Fruit fly (Drosophila melanogaster) whole organism, embryonic: Measurements from ENCODE around the gene Lmpt.

ENCODE experiments used
- CG11093 ChIP-seq: fragments of 200-800 bp; sonication (Bioruptor generic); IDR thresholded peaks from 3 replicates; pipeline ENCODE4 v1.3.6; 2022; ENCODE audit warnings: missing biosample characterization, missing genetic modification characterization
- CG11695 ChIP-seq: fragments of 200-800 bp; sonication (Bioruptor generic); IDR thresholded peaks from 3 replicates; pipeline ENCODE4 v1.3.6; 2022; ENCODE audit warnings: missing biosample characterization, missing genetic modification characterization
- CG12071 ChIP-seq: fragments of 200-800 bp; sonication (Bioruptor generic); optimal IDR thresholded peaks from 3 replicates; lab custom pipeline; 2018; ENCODE audit warnings: missing biosample characterization, mild to moderate bottlenecking, missing genetic modification characterization
- CG12104 ChIP-seq: fragments of 200-800 bp; sonication (Bioruptor generic); optimal IDR thresholded peaks from 3 replicates; lab custom pipeline; 2016; ENCODE audit warnings: missing biosample characterization, missing genetic modification characterization
- CG12769 ChIP-seq: fragments of 200-800 bp; sonication (Bioruptor generic); optimal IDR thresholded peaks from 2 replicates; lab custom pipeline; 2019; ENCODE audit warnings: missing biosample characterization, mild to moderate bottlenecking, missing genetic modification characterization, moderate library complexity
- CG13287 ChIP-seq: fragments of 200-800 bp; sonication (Bioruptor generic); IDR thresholded peaks from 2 replicates; pipeline ENCODE4 v1.3.6; 2022; ENCODE audit warnings: missing biosample characterization, missing genetic modification characterization; ENCODE audit not compliant: partially characterized antibody
- CG13775 ChIP-seq: fragments of 200-800 bp; sonication (Bioruptor generic); optimal IDR thresholded peaks from 3 replicates; lab custom pipeline; 2017; ENCODE audit warnings: missing biosample characterization, mild to moderate bottlenecking, missing genetic modification characterization
- CG15073 ChIP-seq: fragments of 200-800 bp; sonication (Bioruptor generic); optimal IDR thresholded peaks from 2 replicates; lab custom pipeline; 2016; ENCODE audit warnings: missing biosample characterization, missing genetic modification characterization
- CG15514 ChIP-seq: fragments of 200-800 bp; sonication (Bioruptor generic); optimal IDR thresholded peaks from 3 replicates; lab custom pipeline; 2017; ENCODE audit warnings: missing biosample characterization, missing genetic modification characterization, mild to moderate bottlenecking, moderate library complexity, missing genetic modification reagents
- CG17385 ChIP-seq: fragments of 200-800 bp; sonication (Bioruptor generic); optimal IDR thresholded peaks from 3 replicates; lab custom pipeline; 2018; ENCODE audit warnings: missing biosample characterization, mild to moderate bottlenecking, missing genetic modification characterization
- CG18476 ChIP-seq: fragments of 200-800 bp; sonication (Bioruptor generic); optimal IDR thresholded peaks from 2 replicates; lab custom pipeline; 2016; ENCODE audit warnings: missing biosample characterization, mild to moderate bottlenecking, missing genetic modification characterization
- CG2120 ChIP-seq: fragments of 200-800 bp; sonication (Bioruptor generic); optimal IDR thresholded peaks from 3 replicates; lab custom pipeline; 2016; ENCODE audit warnings: missing biosample characterization, missing genetic modification characterization
- CG33213 ChIP-seq: fragments of 200-800 bp; sonication (Bioruptor generic); optimal IDR thresholded peaks from 3 replicates; lab custom pipeline; 2016; ENCODE audit warnings: missing biosample characterization, missing genetic modification characterization
- CG42726 ChIP-seq: fragments of 200-800 bp; sonication (Bioruptor generic); IDR thresholded peaks from 2 replicates; pipeline ENCODE4 v1.3.6; 2022; ENCODE audit warnings: missing biosample characterization, missing genetic modification characterization; ENCODE audit not compliant: partially characterized antibody
- CG6765 ChIP-seq: fragments of 200-800 bp; sonication (Bioruptor generic); optimal IDR thresholded peaks from 3 replicates; lab custom pipeline; 2017; ENCODE audit warnings: missing biosample characterization, mild to moderate bottlenecking, missing genetic modification characterization
- CG6791 ChIP-seq: fragments of 200-800 bp; sonication (Bioruptor generic); IDR thresholded peaks from 3 replicates; pipeline ENCODE4 v1.3.6; 2022; ENCODE audit warnings: missing biosample characterization, missing genetic modification characterization; ENCODE audit not compliant: partially characterized antibody
- CG7987 ChIP-seq: fragments of 200-800 bp; sonication (Bioruptor generic); optimal IDR thresholded peaks from 2 replicates; lab custom pipeline; 2018; ENCODE audit warnings: missing biosample characterization, mild to moderate bottlenecking, missing genetic modification characterization, moderate library complexity
- CG8281 ChIP-seq: fragments of 200-800 bp; sonication (Bioruptor generic); optimal IDR thresholded peaks from 2 replicates; lab custom pipeline; 2018; ENCODE audit warnings: missing biosample characterization, mild to moderate bottlenecking, missing genetic modification characterization, moderate library complexity
- CG8290 ChIP-seq, 3 experiments: fragments of 200-800 bp; sonication (Bioruptor generic); optimal IDR thresholded peaks; 2 replicates each; lab custom pipeline; 2016 to 2019; ENCODE audit warnings: missing biosample characterization in 3 of 3, missing genetic modification characterization in 3 of 3, mild to moderate bottlenecking in 2 of 3, moderate library complexity in 1 of 3
- CrebB ChIP-seq: fragments of 200-800 bp; sonication (Bioruptor generic); optimal IDR thresholded peaks from 3 replicates; lab custom pipeline; 2018; ENCODE audit warnings: missing biosample characterization, mild to moderate bottlenecking, missing genetic modification characterization
- Dref ChIP-seq: fragments of 200-800 bp; sonication (Bioruptor generic); IDR thresholded peaks from 2 replicates; pipeline ENCODE4 v1.3.6; 2022; ENCODE audit warnings: missing biosample characterization, missing genetic modification characterization
- E2f2 ChIP-seq: fragments of 200-800 bp; sonication (Bioruptor generic); IDR thresholded peaks from 2 replicates; pipeline ENCODE4 v1.3.6; 2022; ENCODE audit warnings: missing biosample characterization, missing genetic modification characterization
- HLHmδ ChIP-seq: fragments of 200-800 bp; sonication (Bioruptor generic); optimal IDR thresholded peaks from 2 replicates; lab custom pipeline; 2018; ENCODE audit warnings: missing biosample characterization, mild to moderate bottlenecking, missing genetic modification characterization, moderate library complexity
- MBD-R2 ChIP-seq: fragments of 200-800 bp; sonication (Bioruptor generic); IDR thresholded peaks from 2 replicates; pipeline ENCODE4 v1.3.6; 2022; ENCODE audit warnings: missing biosample characterization, missing genetic modification characterization
- Med ChIP-seq: fragments of 200-800 bp; sonication (Bioruptor generic); peaks from one replicate; lab custom pipeline; 2016; ENCODE audit warnings: missing biosample characterization, missing genetic modification characterization, mild to moderate bottlenecking, inconsistent platforms, moderate library complexity
- Mrtf ChIP-seq: fragments of 200-800 bp; sonication (Bioruptor generic); IDR thresholded peaks from 3 replicates; pipeline ENCODE4 v1.3.6; 2022; ENCODE audit warnings: missing biosample characterization, missing genetic modification characterization
- Ptx1 ChIP-seq: fragments of 200-800 bp; sonication (Bioruptor generic); IDR thresholded peaks from 2 replicates; pipeline ENCODE4 v1.3.6; 2022; ENCODE audit warnings: missing biosample characterization, missing genetic modification characterization
- Rfx ChIP-seq: fragments of 200-800 bp; sonication (Bioruptor generic); IDR thresholded peaks from 2 replicates; pipeline ENCODE4 v1.3.6; 2022; ENCODE audit warnings: missing biosample characterization, missing genetic modification characterization
- Sry-δ ChIP-seq: fragments of 200-800 bp; sonication (Bioruptor generic); optimal IDR thresholded peaks from 2 replicates; lab custom pipeline; 2016; ENCODE audit warnings: missing biosample characterization, missing genetic modification characterization
- Ssrp ChIP-seq: fragments of 200-800 bp; sonication (Bioruptor generic); optimal IDR thresholded peaks from 2 replicates; lab custom pipeline; 2018; ENCODE audit warnings: missing biosample characterization, mild to moderate bottlenecking, missing genetic modification characterization, moderate library complexity
- YL-1 ChIP-seq: fragments of 200-800 bp; sonication (Bioruptor generic); optimal IDR thresholded peaks from 3 replicates; lab custom pipeline; 2017; ENCODE audit warnings: missing biosample characterization, mild to moderate bottlenecking, missing genetic modification characterization
- amos ChIP-seq: fragments of 200-800 bp; sonication (Bioruptor generic); IDR thresholded peaks from 2 replicates; pipeline ENCODE4 v1.3.6; 2022; ENCODE audit warnings: missing biosample characterization, missing genetic modification characterization; ENCODE audit not compliant: partially characterized antibody
- ase ChIP-seq: fragments of 200-800 bp; sonication (Bioruptor generic); IDR thresholded peaks from 3 replicates; pipeline ENCODE4 v1.3.6; 2022; ENCODE audit warnings: missing biosample characterization, missing genetic modification characterization
- dati ChIP-seq: fragments of 200-800 bp; sonication (Bioruptor generic); IDR thresholded peaks from 2 replicates; pipeline ENCODE4 v1.3.6; 2022; ENCODE audit warnings: missing biosample characterization, missing genetic modification characterization
- dimm ChIP-seq: fragments of 200-800 bp; sonication (Bioruptor generic); IDR thresholded peaks from 2 replicates; pipeline ENCODE4 v1.3.6; 2022; ENCODE audit warnings: missing biosample characterization, missing genetic modification characterization
- dysf ChIP-seq: fragments of 200-800 bp; sonication (Bioruptor generic); IDR thresholded peaks from 3 replicates; pipeline ENCODE4 v1.3.6; 2022; ENCODE audit warnings: missing biosample characterization, missing genetic modification characterization
- gce ChIP-seq: fragments of 200-800 bp; sonication (Bioruptor generic); IDR thresholded peaks from 3 replicates; pipeline ENCODE4 v1.3.6; 2022; ENCODE audit warnings: missing biosample characterization, missing genetic modification characterization
- gfzf ChIP-seq: fragments of 200-800 bp; sonication (Bioruptor generic); optimal IDR thresholded peaks from 2 replicates; lab custom pipeline; 2016; ENCODE audit warnings: missing biosample characterization, mild to moderate bottlenecking, missing genetic modification characterization, moderate library complexity
- h ChIP-seq: fragments of >200 bp; optimal IDR thresholded peaks from 2 replicates; lab custom pipeline; 2017
- nau ChIP-seq: fragments of 200-800 bp; sonication (Bioruptor generic); optimal IDR thresholded peaks from 3 replicates; lab custom pipeline; 2017; ENCODE audit warnings: missing biosample characterization, mild to moderate bottlenecking, missing genetic modification characterization, missing genetic modification reagents
- pb ChIP-seq: fragments of 200-800 bp; sonication (Bioruptor generic); optimal IDR thresholded peaks from 3 replicates; lab custom pipeline; 2016; ENCODE audit warnings: missing biosample characterization, missing genetic modification characterization
- pnt ChIP-seq: fragments of 200-800 bp; sonication (Bioruptor generic); optimal IDR thresholded peaks from 3 replicates; lab custom pipeline; 2016; ENCODE audit warnings: missing biosample characterization, missing genetic modification characterization
- sob ChIP-seq: fragments of 200-800 bp; sonication (Bioruptor generic); IDR thresholded peaks from 2 replicates; pipeline ENCODE4 v1.3.6; 2022; ENCODE audit warnings: missing biosample characterization, missing genetic modification characterization
- sr ChIP-seq: fragments of 200-800 bp; sonication (Bioruptor generic); IDR thresholded peaks from 3 replicates; pipeline ENCODE4 v1.3.6; 2022; ENCODE audit warnings: missing biosample characterization, missing genetic modification characterization
- stwl ChIP-seq: fragments of 200-800 bp; sonication (Bioruptor generic); optimal IDR thresholded peaks from 3 replicates; lab custom pipeline; 2018; ENCODE audit warnings: missing biosample characterization, mild to moderate bottlenecking, missing genetic modification characterization, moderate library complexity
- wor ChIP-seq: fragments of 200-800 bp; sonication (Bioruptor generic); IDR thresholded peaks from 2 replicates; pipeline ENCODE4 v1.3.6; 2022; ENCODE audit warnings: missing biosample characterization, missing genetic modification characterization
- z ChIP-seq: fragments of 200-800 bp; sonication (Bioruptor generic); IDR thresholded peaks from 3 replicates; pipeline ENCODE4 v1.3.6; 2022; ENCODE audit warnings: missing biosample characterization, missing genetic modification characterization
- zen2 ChIP-seq: fragments of 200-800 bp; sonication (Bioruptor generic); IDR thresholded peaks from 3 replicates; pipeline ENCODE4 v1.3.6; 2022; ENCODE audit warnings: missing biosample characterization, missing genetic modification characterization; ENCODE audit not compliant: partially characterized antibody
- zf30C ChIP-seq: fragments of 200-800 bp; sonication (Bioruptor generic); optimal IDR thresholded peaks from 3 replicates; lab custom pipeline; 2018; ENCODE audit warnings: missing biosample characterization, mild to moderate bottlenecking, missing genetic modification characterization

The Lmpt gene

dm6 chr3L:16889545-16889944 lies 24.4 kb downstream of the Lmpt start:
- peak; percentile 17 for TF ChIP-seq CG15514
- peak; percentile 41 for TF ChIP-seq CG13287 (GFP tag; lab: Robert Waterston, UW)
- TF ChIP-seq Ptx1: no peak
- peak; percentile 24 for TF ChIP-seq nau
- TF ChIP-seq zf30C (GFP tag; lab: Kevin White, UChicago): no peak
- TF ChIP-seq zen2 (GFP tag; lab: Robert Waterston, UW): 0 out of 3 replicates have a peak, but pooled peaks have one; percentile 29
- TF ChIP-seq YL-1 (GFP tag; lab: Kevin White, UChicago): no peak
- no peak for TF ChIP-seq Sry-δ
- 0 out of 3 replicates have a peak, but pooled peaks have one; percentile 13 for TF ChIP-seq CG11695 (GFP tag; lab: Robert Waterston, UW)
- peak; percentile 6 for TF ChIP-seq gfzf
- TF ChIP-seq Dref (GFP tag; lab: Robert Waterston, UW): no peak
- TF ChIP-seq Rfx: peak; percentile 19; the same call in 1 of the 2 replicates
- 0 out of 3 replicates have a peak, but pooled peaks have one; percentile 37 for TF ChIP-seq gce
- TF ChIP-seq h: no peak
- peak; percentile 60; the same call in 2 of the 3 replicates for TF ChIP-seq CG6791 (GFP tag; lab: Robert Waterston, UW)
- peak; percentile 64 for TF ChIP-seq Med
- TF ChIP-seq dimm: no peak
- peak; percentile 57 for TF ChIP-seq CG12769 (tag; lab: Kevin White, UChicago)
- TF ChIP-seq sr (GFP tag; lab: Robert Waterston, UW): peak; percentile 72; the same call in 2 of the 3 replicates
- peak; percentile 7; the same call in 1 of the 2 replicates for TF ChIP-seq E2f2
- no peak for TF ChIP-seq CG8290 (GFP tag; optimal IDR thresholded peaks at IDR 0.05; lab: Kevin White, UChicago)
- TF ChIP-seq CG8290 (tag; optimal IDR thresholded peaks at IDR 0.05; lab: Kevin White, UChicago): peak in 1 of 2 experiments; percentile 40
- 0 out of 3 replicates have a peak, but pooled peaks have one; percentile 11 for TF ChIP-seq dysf (GFP tag; lab: Robert Waterston, UW)
- 0 out of 2 replicates have a peak, but pooled peaks have one; percentile 8 for TF ChIP-seq dati (GFP tag; lab: Robert Waterston, UW)
- peak; percentile 4 for TF ChIP-seq CG12071 (GFP tag; lab: Kevin White, UChicago)
- no peak for TF ChIP-seq CrebB
- no peak for TF ChIP-seq MBD-R2 (GFP tag; lab: Robert Waterston, UW)
- TF ChIP-seq CG7987 (GFP tag; lab: Kevin White, UChicago): peak; percentile 5
- 0 out of 2 replicates have a peak, but pooled peaks have one; percentile 9 for TF ChIP-seq amos (GFP tag; lab: Robert Waterston, UW)
- TF ChIP-seq stwl (tag; lab: Kevin White, UChicago): peak; percentile 95
- TF ChIP-seq CG17385 (GFP tag; lab: Kevin White, UChicago): no peak

DNA sequence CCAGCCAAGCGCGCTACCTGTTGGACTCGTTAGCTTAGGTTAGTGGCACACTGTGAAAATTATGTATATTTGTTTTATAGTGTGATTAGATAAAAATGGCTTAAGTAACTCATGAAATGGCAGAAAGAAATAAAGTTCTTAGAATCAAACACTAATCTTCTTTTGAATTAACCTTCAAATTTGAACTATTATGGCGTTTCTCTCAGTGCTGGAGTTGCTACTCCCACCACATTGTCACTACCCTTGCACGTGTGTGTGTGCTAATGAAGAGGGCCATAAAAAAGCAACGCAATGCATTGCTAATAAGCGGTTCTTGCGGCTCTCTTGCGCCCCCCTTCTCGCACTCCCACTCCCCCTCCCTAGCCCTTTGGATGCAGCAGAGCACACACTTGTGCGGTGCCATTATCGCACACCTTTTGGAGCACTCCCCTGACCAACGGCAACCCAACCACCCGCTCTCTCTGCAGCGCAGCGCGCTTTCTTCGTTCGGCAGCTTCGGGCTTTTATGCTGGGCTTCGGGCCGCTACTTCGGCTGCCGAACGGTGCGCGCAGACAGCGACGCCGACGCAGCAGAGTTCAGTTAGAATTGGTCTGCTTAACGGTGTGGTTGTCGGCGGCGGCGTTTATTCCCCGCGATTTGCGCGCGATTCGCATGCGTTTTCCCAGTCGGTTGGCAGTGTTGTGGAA lies 25.7 kb downstream of the Lmpt start:
- peak; percentile 82 for TF ChIP-seq CG12104 (GFP tag; lab: Kevin White, UChicago)
- TF ChIP-seq pnt (GFP tag; lab: Kevin White, UChicago): peak; percentile 92
- TF ChIP-seq z: no peak
- peak; percentile 69 for TF ChIP-seq pb (GFP tag; lab: Kevin White, UChicago)
- TF ChIP-seq CG13775 (GFP tag; lab: Kevin White, UChicago): peak; percentile 81
- peak; percentile 54; the same call in 1 of the 2 replicates for TF ChIP-seq MBD-R2 (GFP tag; lab: Robert Waterston, UW)
- peak; percentile 94 for TF ChIP-seq wor
- peak; percentile 88 for TF ChIP-seq dimm
- peak; percentile 83 for TF ChIP-seq Mrtf (GFP tag; lab: Robert Waterston, UW)
- peak; percentile 88 for TF ChIP-seq CG11093
- peak; percentile 92 for TF ChIP-seq ase (GFP tag; lab: Robert Waterston, UW)
- peak; percentile 78 for TF ChIP-seq CG18476 (GFP tag; lab: Kevin White, UChicago)
- TF ChIP-seq CG6765 (GFP tag; lab: Kevin White, UChicago): no peak
- peak; percentile 1 for TF ChIP-seq HLHmδ
- peak; percentile 61 for TF ChIP-seq CG2120 (GFP tag; lab: Kevin White, UChicago)
- TF ChIP-seq CG8281 (tag; lab: Kevin White, UChicago): peak; percentile 64
- peak; percentile 17; the same call in 1 of the 2 replicates for TF ChIP-seq CG42726
- peak; percentile 92 for TF ChIP-seq sob (GFP tag; lab: Robert Waterston, UW)
- TF ChIP-seq CG33213: peak; percentile 79
- TF ChIP-seq CG15073: peak; percentile 71
- TF ChIP-seq Ssrp (tag; lab: Kevin White, UChicago): peak; percentile 92
